Fruit fly (Drosophila melanogaster) whole organism, prepupa: ENCODE data around the gene dnc.

Experiments used
- Blimp-1 ChIP-seq: fragments of 200-800 bp; sonication (Bioruptor generic); optimal IDR thresholded peaks from 3 replicates; lab custom pipeline; 2017; ENCODE audit warnings: missing biosample characterization, missing genetic modification characterization, mild to moderate bottlenecking, moderate library complexity, missing genetic modification reagents
- CG10669 ChIP-seq: fragments of 200-800 bp; sonication (Bioruptor generic); optimal IDR thresholded peaks from 3 replicates; lab custom pipeline; 2018; ENCODE audit warnings: missing biosample characterization, mild to moderate bottlenecking, missing genetic modification characterization, moderate library complexity
- CG11294 ChIP-seq: fragments of 200-800 bp; sonication (Bioruptor generic); IDR thresholded peaks from 2 replicates; pipeline ENCODE4 v1.3.6; 2022; ENCODE audit warnings: missing biosample characterization, missing genetic modification characterization
- CG11762 ChIP-seq: fragments of 200-800 bp; sonication (Bioruptor generic); optimal IDR thresholded peaks from 3 replicates; lab custom pipeline; 2016; ENCODE audit warnings: missing biosample characterization, missing genetic modification characterization; ENCODE audit not compliant: insufficient read depth
- CG15336 ChIP-seq: fragments of 200-800 bp; sonication (Bioruptor generic); IDR thresholded peaks from 2 replicates; pipeline ENCODE4 v1.3.6; 2022; ENCODE audit warnings: missing biosample characterization, missing genetic modification characterization
- CG1621 ChIP-seq: fragments of 200-800 bp; sonication (Bioruptor generic); optimal IDR thresholded peaks from 3 replicates; lab custom pipeline; 2018; ENCODE audit warnings: missing biosample characterization, mild to moderate bottlenecking, missing genetic modification characterization
- CG16779 ChIP-seq: fragments of 200-800 bp; sonication (Bioruptor generic); optimal IDR thresholded peaks from 3 replicates; lab custom pipeline; 2017; ENCODE audit warnings: missing biosample characterization, mild to moderate bottlenecking, missing genetic modification characterization
- CG32006 ChIP-seq: fragments of 200-800 bp; sonication (Bioruptor generic); optimal IDR thresholded peaks from 3 replicates; lab custom pipeline; 2017; ENCODE audit warnings: missing biosample characterization, mild to moderate bottlenecking, missing genetic modification characterization
- CG34406 ChIP-seq: fragments of 200-800 bp; sonication (Bioruptor generic); optimal IDR thresholded peaks from 3 replicates; lab custom pipeline; 2016; ENCODE audit warnings: missing biosample characterization, missing genetic modification characterization
- CG3919 ChIP-seq: fragments of 200-800 bp; sonication (Bioruptor generic); optimal IDR thresholded peaks from 3 replicates; lab custom pipeline; 2016; ENCODE audit warnings: missing biosample characterization, missing genetic modification characterization
- CG4318 ChIP-seq: fragments of 200-800 bp; sonication (Bioruptor generic); optimal IDR thresholded peaks from 3 replicates; lab custom pipeline; 2017; ENCODE audit warnings: missing biosample characterization, mild to moderate bottlenecking, missing genetic modification characterization
- CG6276 ChIP-seq: fragments of 200-800 bp; sonication (Bioruptor generic); optimal IDR thresholded peaks from 2 replicates; lab custom pipeline; 2017; ENCODE audit warnings: missing biosample characterization, mild to moderate bottlenecking, missing genetic modification characterization
- CG6808 ChIP-seq: fragments of 200-800 bp; sonication (Bioruptor generic); optimal IDR thresholded peaks from 3 replicates; lab custom pipeline; 2017; ENCODE audit warnings: missing biosample characterization, missing genetic modification characterization, mild to moderate bottlenecking, moderate library complexity, missing genetic modification reagents
- CG7368 ChIP-seq: fragments of 200-800 bp; sonication (Bioruptor generic); optimal IDR thresholded peaks from 3 replicates; lab custom pipeline; 2016; ENCODE audit warnings: missing biosample characterization, missing genetic modification characterization
- CG8119 ChIP-seq: fragments of 200-800 bp; sonication (Bioruptor generic); IDR thresholded peaks from 3 replicates; pipeline ENCODE4 v1.3.6; 2022; ENCODE audit warnings: missing biosample characterization, missing genetic modification characterization
- CG9139 ChIP-seq: fragments of 200-800 bp; sonication (Bioruptor generic); optimal IDR thresholded peaks from 3 replicates; lab custom pipeline; 2017; ENCODE audit warnings: missing biosample characterization, mild to moderate bottlenecking, missing genetic modification characterization
- Eip75B ChIP-seq: fragments of 200-800 bp; sonication (Bioruptor generic); optimal IDR thresholded peaks from 3 replicates; lab custom pipeline; 2016; ENCODE audit warnings: missing biosample characterization, missing genetic modification characterization
- Eip78C ChIP-seq: fragments of 200-800 bp; sonication (Bioruptor generic); peaks from one replicate; lab custom pipeline; 2016; ENCODE audit warnings: missing biosample characterization, missing genetic modification characterization
- Ets96B ChIP-seq: fragments of 200-800 bp; optimal IDR thresholded peaks from 2 replicates; lab custom pipeline; 2019; ENCODE audit warnings: missing biosample characterization, mild to moderate bottlenecking, missing genetic modification characterization, moderate library complexity
- Gug ChIP-seq: fragments of 200-800 bp; sonication (Bioruptor generic); IDR thresholded peaks from 2 replicates; pipeline ENCODE4 v1.3.6; 2022; ENCODE audit warnings: missing biosample characterization, missing genetic modification characterization
- Hr38 ChIP-seq: sonication (Bioruptor generic); optimal IDR thresholded peaks from 2 replicates; lab custom pipeline; 2016; ENCODE audit warnings: missing biosample characterization, missing genetic modification characterization
- Hr39 ChIP-seq: fragments of 200-800 bp; sonication (Bioruptor generic); optimal IDR thresholded peaks from 2 replicates; lab custom pipeline; 2016; ENCODE audit warnings: missing biosample characterization, missing genetic modification characterization
- Hr4 ChIP-seq: fragments of 200-800 bp; sonication (Bioruptor generic); optimal IDR thresholded peaks from 3 replicates; lab custom pipeline; 2016; ENCODE audit warnings: missing biosample characterization, missing genetic modification characterization
- Lpt ChIP-seq: fragments of 200-800 bp; sonication (Bioruptor generic); optimal IDR thresholded peaks from 3 replicates; lab custom pipeline; 2016; ENCODE audit warnings: missing biosample characterization, missing genetic modification characterization
- Met ChIP-seq: fragments of 200-800 bp; sonication (Bioruptor generic); optimal IDR thresholded peaks from 3 replicates; lab custom pipeline; 2016; ENCODE audit warnings: missing biosample characterization, missing genetic modification characterization
- OdsH ChIP-seq: fragments of 200-800 bp; sonication (Bioruptor generic); optimal IDR thresholded peaks from 3 replicates; lab custom pipeline; 2016; ENCODE audit warnings: missing biosample characterization, missing genetic modification characterization
- Smox ChIP-seq: fragments of 200-800 bp; sonication (Bioruptor generic); optimal IDR thresholded peaks from 3 replicates; lab custom pipeline; 2016; ENCODE audit warnings: missing biosample characterization, missing genetic modification characterization
- Sox102F ChIP-seq: fragments of 200-800 bp; sonication (Bioruptor generic); optimal IDR thresholded peaks from 2 replicates; lab custom pipeline; 2016; ENCODE audit warnings: missing biosample characterization, mild to moderate bottlenecking, missing genetic modification characterization
- Sox15 ChIP-seq: fragments of 200-800 bp; sonication (Bioruptor generic); optimal IDR thresholded peaks from 3 replicates; lab custom pipeline; 2016; ENCODE audit warnings: missing biosample characterization, missing genetic modification characterization
- achi ChIP-seq: fragments of 200-800 bp; sonication (Bioruptor generic); optimal IDR thresholded peaks from 3 replicates; lab custom pipeline; 2016; ENCODE audit warnings: missing biosample characterization, missing genetic modification characterization
- acj6 ChIP-seq: fragments of 200-800 bp; sonication (Bioruptor generic); optimal IDR thresholded peaks from 3 replicates; lab custom pipeline; 2016; ENCODE audit warnings: missing biosample characterization, missing genetic modification characterization
- dsx ChIP-seq: fragments of 200-800 bp; optimal IDR thresholded peaks from 3 replicates; lab custom pipeline; 2019; ENCODE audit warnings: missing biosample characterization, mild to moderate bottlenecking, missing genetic modification characterization, moderate library complexity; ENCODE audit not compliant: poor library complexity, severe bottlenecking
- eg ChIP-seq: fragments of 200-800 bp; sonication (Bioruptor generic); IDR thresholded peaks from 3 replicates; pipeline ENCODE4 v1.3.6; 2022; ENCODE audit warnings: missing biosample characterization, missing genetic modification characterization
- fd85E ChIP-seq: fragments of 200-800 bp; sonication (Bioruptor generic); optimal IDR thresholded peaks from 3 replicates; lab custom pipeline; 2016; ENCODE audit warnings: missing biosample characterization, missing genetic modification characterization
- lz ChIP-seq: fragments of 200-800 bp; sonication (Bioruptor generic); optimal IDR thresholded peaks from 3 replicates; lab custom pipeline; 2016; ENCODE audit warnings: missing biosample characterization, missing genetic modification characterization
- net ChIP-seq: fragments of 200-800 bp; sonication (Bioruptor generic); optimal IDR thresholded peaks from 3 replicates; lab custom pipeline; 2016; ENCODE audit warnings: missing biosample characterization, missing genetic modification characterization
- pdm3 ChIP-seq: fragments of 200-800 bp; sonication (Bioruptor generic); optimal IDR thresholded peaks from 3 replicates; lab custom pipeline; 2016; ENCODE audit warnings: missing biosample characterization, missing genetic modification characterization
- salr ChIP-seq, 2 experiments: fragments of 200-800 bp; sonication (Bioruptor generic); optimal IDR thresholded peaks; 3 replicates each; lab custom pipeline; 2016 to 2018; ENCODE audit warnings: missing biosample characterization in 2 of 2, missing genetic modification characterization in 2 of 2, mild to moderate bottlenecking in 1 of 2
- spab ChIP-seq: fragments of 200-800 bp; sonication (Bioruptor generic); optimal IDR thresholded peaks from 2 replicates; lab custom pipeline; 2017; ENCODE audit warnings: missing biosample characterization, mild to moderate bottlenecking, missing genetic modification characterization, missing genetic modification reagents
- ss ChIP-seq, 2 experiments: fragments of 200-800 bp; sonication (Bioruptor generic); optimal IDR thresholded peaks; 2 replicates in 1 of 2; 3 replicates in 1 of 2; lab custom pipeline; 2017 to 2018; ENCODE audit warnings: mild to moderate bottlenecking in 2 of 2, missing biosample characterization in 2 of 2, missing genetic modification characterization in 2 of 2, moderate library complexity in 1 of 2
- svp ChIP-seq: fragments of 200-800 bp; sonication (Bioruptor generic); peaks from one replicate; lab custom pipeline; 2016; ENCODE audit warnings: missing biosample characterization, missing genetic modification characterization
- topi ChIP-seq: fragments of 200-800 bp; sonication (Bioruptor generic); optimal IDR thresholded peaks from 3 replicates; lab custom pipeline; 2016; ENCODE audit warnings: missing biosample characterization, missing genetic modification characterization
- vri ChIP-seq: fragments of 200-800 bp; sonication (Bioruptor generic); optimal IDR thresholded peaks from 3 replicates; lab custom pipeline; 2016; ENCODE audit warnings: missing biosample characterization, mild to moderate bottlenecking, missing genetic modification characterization

Gene dnc

dm6 chrX:3296032-3296431, 119.8 kb downstream of the dnc start (continued):
- TF ChIP-seq Hr39 (GFP tag; lab: Kevin White, UChicago) (peak; percentile 52), CG1621 (peak; percentile 47), CG8119 (peak; percentile 67), Ets96B (peak; percentile 37), spab (GFP tag; lab: Kevin White, UChicago) (peak; percentile 13), net (peak; percentile 58), CG9139 (GFP tag; lab: Kevin White, UChicago) (no peak), CG34406 (GFP tag; lab: Kevin White, UChicago) (peak; percentile 30), CG32006 (peak; percentile 58), svp (peak; percentile 70), CG7368 (GFP tag; lab: Kevin White, UChicago) (peak; percentile 43), Smox (peak; percentile 36), dsx (GFP tag; lab: Kevin White, UChicago) (no peak), Sox102F (GFP tag; lab: Kevin White, UChicago) (peak; percentile 40), CG16779 (no peak), Hr38 (GFP tag; lab: Kevin White, UChicago) (no peak), acj6 (GFP tag; lab: Kevin White, UChicago) (peak; percentile 61), ss (GFP tag; optimal IDR thresholded peaks at IDR 0.05; lab: Kevin White, UChicago) (no peak), CG15336 (peak; percentile 44; the same call in 1 of the 2 replicates), CG11762 (GFP tag; lab: Kevin White, UChicago) (peak; percentile 38), Sox15 (GFP tag; lab: Kevin White, UChicago) (peak; percentile 28), Eip75B (peak; percentile 25), Eip78C (peak; percentile 78), Blimp-1 (no peak), Lpt (GFP tag; lab: Kevin White, UChicago) (peak; percentile 45), Gug (GFP tag; lab: Robert Waterston, UW) (no peak), CG3919 (GFP tag; lab: Kevin White, UChicago) (peak; percentile 58), fd85E (no peak), CG11294 (no peak), CG4318 (GFP tag; lab: Kevin White, UChicago) (peak; percentile 32), CG6276 (GFP tag; lab: Kevin White, UChicago) (peak; percentile 19), topi (GFP tag; lab: Kevin White, UChicago) (peak; percentile 38), CG6808 (no peak), Met (GFP tag; lab: Kevin White, UChicago) (peak; percentile 53)

DNA sequence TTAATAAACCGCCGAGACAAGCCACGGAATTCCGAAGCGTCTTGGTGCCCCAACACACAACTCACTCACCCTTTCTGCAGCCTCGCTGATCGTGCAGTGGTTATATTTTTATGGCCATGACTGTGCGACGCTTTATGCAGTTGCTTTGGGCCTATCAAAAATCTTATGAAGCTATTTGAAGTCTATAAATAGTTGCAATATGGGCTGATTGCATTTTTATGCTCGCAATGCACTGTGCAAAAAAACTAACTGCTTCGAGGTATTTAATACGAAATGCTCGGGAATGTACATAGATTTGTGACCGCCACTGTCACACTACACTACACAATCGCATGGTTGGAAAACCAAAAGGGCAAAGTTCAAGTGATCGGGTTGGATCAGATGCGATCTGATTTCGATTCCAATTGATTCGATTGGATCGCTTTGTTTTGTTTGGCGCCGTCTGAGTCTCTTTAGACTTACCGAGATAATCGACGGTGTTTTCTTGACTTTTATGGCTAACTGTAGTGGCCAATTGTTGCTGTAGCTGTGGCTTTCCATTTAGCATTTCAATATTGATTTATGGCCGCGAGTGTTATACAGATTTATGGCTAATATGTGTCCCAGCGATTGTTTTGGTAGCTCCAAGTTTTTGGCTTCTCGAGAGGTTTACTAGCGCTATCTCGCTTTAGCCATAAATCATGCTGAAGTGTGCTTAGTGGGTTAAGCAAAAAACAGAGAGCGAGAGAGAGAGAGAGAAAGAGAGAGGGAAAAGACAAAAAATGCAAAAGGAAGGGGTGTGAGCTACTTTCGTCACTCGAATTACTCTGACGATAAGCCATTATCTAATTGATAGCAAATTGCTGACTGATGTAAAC, 121.4 kb downstream of the dnc start:
- TF ChIP-seq Hr4 (GFP tag; lab: Kevin White, UChicago) = peak; percentile 22
- peak; percentile 2 to 7 for TF ChIP-seq salr (GFP tag; optimal IDR thresholded peaks at IDR 0.05; lab: Kevin White, UChicago)
- TF ChIP-seq eg = peak; percentile 24; the same call in 1 of the 3 replicates
- TF ChIP-seq CG10669 (GFP tag; lab: Kevin White, UChicago) = peak; percentile 17
- peak; percentile 35 for TF ChIP-seq vri (GFP tag; lab: Kevin White, UChicago)
- peak; percentile 9 for TF ChIP-seq achi
- no peak for TF ChIP-seq Sox102F (GFP tag; lab: Kevin White, UChicago)
- TF ChIP-seq CG8119 = peak; percentile 30; the same call in 1 of the 3 replicates
- peak; percentile 26 for TF ChIP-seq pdm3
- TF ChIP-seq Eip78C = peak; percentile 35
- no peak for TF ChIP-seq CG1621
- peak; percentile 52 for TF ChIP-seq CG32006
- no peak for TF ChIP-seq OdsH (GFP tag; lab: Kevin White, UChicago)
- peak; percentile 4 for TF ChIP-seq Lpt (GFP tag; lab: Kevin White, UChicago)
- TF ChIP-seq ss (GFP tag; optimal IDR thresholded peaks at IDR 0.05; lab: Kevin White, UChicago) = no peak
- peak; percentile 28; the same call in 1 of the 2 replicates for TF ChIP-seq CG15336
- TF ChIP-seq svp = no peak
- no peak for TF ChIP-seq lz (GFP tag; lab: Kevin White, UChicago)
- TF ChIP-seq CG4318 (GFP tag; lab: Kevin White, UChicago) = peak; percentile 6
- no peak for TF ChIP-seq acj6 (GFP tag; lab: Kevin White, UChicago)
- TF ChIP-seq, all 60 proteins: peak for 13
